Fruit fly (Drosophila melanogaster): Measurements from ENCODE around the gene CG3117.

The CG3117 gene

DNA sequence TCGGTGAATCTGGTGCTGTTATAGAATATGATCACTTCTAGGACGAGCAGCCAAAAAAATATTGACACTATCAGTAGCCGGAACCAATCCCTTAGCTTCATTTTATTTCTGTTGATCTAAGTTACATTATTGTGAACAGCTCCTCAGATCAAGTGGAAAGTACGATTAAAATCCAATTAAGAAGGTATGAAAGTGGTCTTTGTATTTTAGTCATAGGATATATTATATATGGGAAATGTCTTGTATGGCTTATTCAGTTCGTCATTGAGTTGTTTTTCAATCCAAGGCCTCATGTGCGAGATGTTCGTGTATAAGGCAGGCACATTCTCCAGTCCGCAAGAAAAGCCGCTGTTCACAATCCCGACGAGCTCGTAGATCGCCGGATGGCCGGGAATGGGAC, 2.6 kb downstream of the CG3117 start, which contains the start of gene CG18558:
Gene CG18558, minus strand, starts transcription at position 101 of the 400 bp plus-strand sequence.
- TF ChIP-seq pan (optimal IDR thresholded peaks at IDR 0.05), result no peak
- no peak for TF ChIP-seq usp (GFP tag; optimal IDR thresholded peaks at IDR 0.05)
- TF ChIP-seq psq (optimal IDR thresholded peaks at IDR 0.05), result no peak
- TF ChIP-seq Dll (optimal IDR thresholded peaks at IDR 0.05), result no peak
- TF ChIP-seq EcR (GFP tag; optimal IDR thresholded peaks at IDR 0.05), result no peak
- no peak for TF ChIP-seq CG8478 (optimal IDR thresholded peaks at IDR 0.05)

DNA sequence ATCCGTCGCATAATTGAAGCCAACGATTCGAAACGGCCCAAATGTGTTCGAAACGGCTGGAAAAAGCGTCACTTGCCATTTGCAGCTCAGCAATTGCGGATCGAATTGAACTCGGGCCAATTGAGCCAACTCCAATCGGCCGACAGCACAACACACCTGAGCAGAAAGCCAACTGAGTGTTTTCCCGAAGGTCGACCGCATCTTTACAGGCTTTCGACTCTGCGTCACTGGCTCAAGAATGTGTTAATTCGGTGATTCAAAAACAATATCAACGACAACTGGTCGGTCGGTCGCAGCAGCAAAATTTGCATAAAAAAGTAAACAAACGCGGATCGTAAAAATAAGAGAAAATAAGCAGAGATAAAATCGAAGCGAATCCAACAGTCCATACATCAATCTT, 6.7 kb downstream of the CG3117 start:
- TF ChIP-seq CG8478 (optimal IDR thresholded peaks at IDR 0.05) (no peak), EcR (GFP tag; optimal IDR thresholded peaks at IDR 0.05) (no peak), psq (optimal IDR thresholded peaks at IDR 0.05) (no peak)

DNA sequence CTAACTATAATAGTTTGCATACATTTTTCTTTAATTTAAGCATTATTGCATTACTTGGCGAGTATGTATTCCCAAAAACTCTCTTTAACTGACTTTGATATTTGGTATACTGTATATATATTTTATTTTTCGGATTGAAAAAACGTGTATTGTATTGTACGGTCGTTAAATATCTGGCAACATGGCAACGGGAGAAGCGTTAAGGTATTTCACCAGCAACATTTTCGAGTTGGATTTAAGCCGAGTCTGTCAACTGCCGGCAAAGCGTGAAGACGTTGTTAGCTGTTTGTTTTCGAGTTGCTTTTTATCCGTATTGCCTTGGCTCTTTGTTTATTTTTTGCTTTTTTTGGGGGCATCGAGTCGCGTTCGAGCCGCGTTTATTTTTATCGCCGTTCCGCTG, 7.2 kb downstream of the CG3117 start, which contains the start of gene CG2975:
Gene CG2975, plus strand, starts transcription at position 275 of the 400 bp plus-strand sequence.
- TF ChIP-seq CG8478 (optimal IDR thresholded peaks at IDR 0.05), result no peak
- no peak for TF ChIP-seq usp (GFP tag; optimal IDR thresholded peaks at IDR 0.05)
- TF ChIP-seq pan (optimal IDR thresholded peaks at IDR 0.05), result no peak
- TF ChIP-seq psq (optimal IDR thresholded peaks at IDR 0.05), result no peak
- TF ChIP-seq Dll (optimal IDR thresholded peaks at IDR 0.05), result no peak
- no peak for TF ChIP-seq EcR (GFP tag; optimal IDR thresholded peaks at IDR 0.05)

DNA sequence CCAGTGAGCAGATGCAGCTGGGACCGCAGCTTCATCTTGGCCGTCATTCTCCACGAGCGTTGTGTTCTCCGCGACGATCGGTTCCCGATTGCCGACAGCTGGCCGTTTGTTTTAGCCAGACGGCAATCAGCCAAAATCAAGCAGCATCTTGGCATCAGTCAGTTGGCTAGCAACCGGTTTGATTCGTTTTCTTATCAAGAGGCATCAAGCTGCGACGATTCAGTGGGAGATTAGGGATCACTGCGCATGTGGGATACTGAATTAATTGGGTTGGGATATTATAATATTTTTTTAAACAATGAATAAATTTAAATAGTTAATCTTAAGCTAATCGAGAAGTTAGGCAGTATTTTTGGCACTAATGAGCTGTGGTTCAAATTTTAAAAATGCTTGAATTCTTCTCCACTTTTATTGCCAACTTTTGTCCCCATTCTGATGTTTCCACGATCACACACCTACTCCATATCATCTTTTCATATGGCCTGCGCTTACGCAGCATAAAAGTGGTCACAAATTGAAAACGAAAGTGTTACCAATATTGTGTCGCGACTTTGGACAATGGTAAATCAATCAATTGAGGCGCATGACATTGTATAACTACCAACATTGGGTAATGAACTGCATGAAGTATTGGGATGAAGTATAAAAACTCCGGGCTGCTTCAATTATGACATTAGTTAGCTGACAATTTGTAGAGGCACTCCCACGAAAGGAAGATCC, 9.1 kb downstream of the CG3117 start, which contains the start of the genes CG3119 and Cpr23B:
Gene CG3119, minus strand, starts transcription at position 92 of the 720 bp plus-strand sequence.
Gene Cpr23B, plus strand, starts transcription at position 670 of the 720 bp plus-strand sequence.
- TF ChIP-seq Dll (optimal IDR thresholded peaks at IDR 0.05), result no peak
- TF ChIP-seq CG8478 (optimal IDR thresholded peaks at IDR 0.05), result no peak
- no peak for TF ChIP-seq EcR (GFP tag; optimal IDR thresholded peaks at IDR 0.05)
- TF ChIP-seq usp (GFP tag; optimal IDR thresholded peaks at IDR 0.05), result no peak
- no peak for TF ChIP-seq psq (optimal IDR thresholded peaks at IDR 0.05)
- no peak for TF ChIP-seq pan (optimal IDR thresholded peaks at IDR 0.05)

DNA sequence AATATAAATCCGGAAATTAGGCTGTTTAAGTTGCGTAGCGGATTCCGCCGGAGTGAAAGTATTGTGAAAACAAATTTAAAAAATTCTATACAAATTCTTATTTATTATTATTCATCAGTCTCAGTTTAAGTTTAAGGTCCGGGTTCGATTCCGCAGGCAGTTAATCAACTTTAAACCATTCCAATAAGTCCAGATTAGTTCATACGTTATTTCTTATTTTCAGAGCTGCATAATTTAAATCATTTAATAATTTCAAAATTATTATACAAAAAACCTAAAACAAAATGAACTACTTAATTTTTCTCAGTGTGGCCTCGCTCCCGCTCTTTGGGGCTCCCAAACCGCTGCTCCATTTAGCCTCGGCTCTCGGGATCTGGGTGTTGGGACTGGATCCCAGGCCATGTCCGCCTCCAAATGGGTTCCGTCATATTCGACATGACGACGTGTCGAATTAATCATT, 16.6 kb downstream of the CG3117 start:
- TF ChIP-seq pan (optimal IDR thresholded peaks at IDR 0.05), result no peak
- TF ChIP-seq Dll (optimal IDR thresholded peaks at IDR 0.05), result peak; percentile 36

DNA sequence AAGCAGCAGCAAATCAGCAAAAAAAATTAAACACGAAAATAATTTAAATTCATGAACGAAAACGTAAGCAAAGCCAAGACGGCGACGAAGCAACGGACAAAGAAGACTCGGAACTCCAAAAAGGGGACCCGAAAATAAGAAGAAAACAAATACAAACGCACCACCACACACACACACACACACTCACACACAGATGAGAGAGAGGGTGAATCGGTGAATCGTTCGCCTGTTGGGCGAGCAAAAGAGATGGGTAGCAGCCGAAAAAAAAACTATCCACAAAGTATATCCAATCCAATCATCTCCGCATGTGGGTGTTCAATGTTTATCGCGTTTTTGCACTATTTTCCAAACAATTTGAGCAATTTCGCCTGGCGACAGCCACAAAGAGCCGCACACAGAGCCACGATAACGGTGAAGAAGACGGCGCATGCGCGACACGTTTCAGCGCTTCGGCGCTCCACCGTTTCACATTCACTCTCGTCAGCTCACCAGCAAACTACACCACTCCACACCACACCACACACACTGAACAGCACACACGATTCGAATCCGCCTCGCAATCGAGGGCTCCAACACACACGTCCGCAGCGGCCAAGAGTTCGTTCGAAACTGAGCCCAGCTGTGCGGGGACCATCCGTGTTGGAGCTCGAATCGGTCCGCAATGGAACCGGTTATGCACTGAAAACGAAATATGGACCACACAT, 17.2 kb downstream of the CG3117 start, which contains the start of gene Duox:
Gene Duox, minus strand, starts transcription at position 612 of the 704 bp plus-strand sequence.
- no peak for TF ChIP-seq EcR (GFP tag; optimal IDR thresholded peaks at IDR 0.05)
- TF ChIP-seq CG8478 (optimal IDR thresholded peaks at IDR 0.05), result no peak
- no peak for TF ChIP-seq psq (optimal IDR thresholded peaks at IDR 0.05)
- TF ChIP-seq Dll (optimal IDR thresholded peaks at IDR 0.05), result no peak
- TF ChIP-seq usp (GFP tag; optimal IDR thresholded peaks at IDR 0.05), result no peak
- no peak for TF ChIP-seq pan (optimal IDR thresholded peaks at IDR 0.05)

DNA sequence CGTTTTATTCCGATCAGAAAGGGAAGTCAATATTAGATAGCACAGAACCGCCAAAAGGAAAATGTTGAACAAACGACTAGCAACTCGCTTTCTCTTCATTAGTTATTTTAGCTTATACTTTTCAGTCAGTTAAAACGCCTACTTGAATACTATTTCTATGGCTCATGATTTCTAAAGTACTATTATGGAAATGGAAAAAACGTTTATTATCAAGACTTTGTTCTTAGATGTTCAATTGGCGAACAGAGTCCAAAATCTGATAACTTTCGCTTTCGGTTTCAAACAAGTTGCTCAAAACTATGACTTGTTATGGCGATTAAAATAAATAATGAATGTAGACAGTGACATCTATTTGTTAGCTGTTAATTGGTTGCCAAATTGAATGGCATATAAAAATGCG, 21.6 kb downstream of the CG3117 start, which contains the start of gene CG3123:
Gene CG3123, minus strand, starts transcription at position 101 of the 400 bp plus-strand sequence.
- TF ChIP-seq CG8478 (optimal IDR thresholded peaks at IDR 0.05) (no peak), usp (GFP tag; optimal IDR thresholded peaks at IDR 0.05) (no peak), psq (optimal IDR thresholded peaks at IDR 0.05) (no peak), EcR (GFP tag; optimal IDR thresholded peaks at IDR 0.05) (no peak), pan (optimal IDR thresholded peaks at IDR 0.05) (no peak), Dll (optimal IDR thresholded peaks at IDR 0.05) (no peak)

DNA sequence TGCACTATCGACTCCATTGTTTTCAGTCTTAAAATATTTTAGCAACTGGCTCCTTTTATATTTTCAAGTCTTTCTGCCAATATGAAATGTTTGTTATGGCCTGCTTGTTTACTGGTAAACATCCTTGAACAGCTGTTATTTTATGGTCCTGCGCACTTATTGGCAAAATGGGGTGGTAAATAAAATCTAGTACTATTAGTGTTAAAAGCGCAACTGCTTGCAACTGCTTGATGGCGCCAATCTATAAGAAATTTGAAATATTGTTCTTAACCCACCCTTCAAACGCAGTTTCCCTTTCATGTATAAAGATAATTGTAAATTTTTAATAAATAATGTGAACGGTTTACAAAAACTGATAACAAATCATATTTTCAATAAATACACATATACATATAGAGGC, 31.3 kb downstream of the CG3117 start, which contains the start of gene G6P:
Gene G6P, minus strand, starts transcription at position 88 of the 400 bp plus-strand sequence.
- TF ChIP-seq CG8478 (optimal IDR thresholded peaks at IDR 0.05) (no peak), pan (optimal IDR thresholded peaks at IDR 0.05) (no peak), Dll (optimal IDR thresholded peaks at IDR 0.05) (no peak), usp (GFP tag; optimal IDR thresholded peaks at IDR 0.05) (no peak), psq (optimal IDR thresholded peaks at IDR 0.05) (no peak)

DNA sequence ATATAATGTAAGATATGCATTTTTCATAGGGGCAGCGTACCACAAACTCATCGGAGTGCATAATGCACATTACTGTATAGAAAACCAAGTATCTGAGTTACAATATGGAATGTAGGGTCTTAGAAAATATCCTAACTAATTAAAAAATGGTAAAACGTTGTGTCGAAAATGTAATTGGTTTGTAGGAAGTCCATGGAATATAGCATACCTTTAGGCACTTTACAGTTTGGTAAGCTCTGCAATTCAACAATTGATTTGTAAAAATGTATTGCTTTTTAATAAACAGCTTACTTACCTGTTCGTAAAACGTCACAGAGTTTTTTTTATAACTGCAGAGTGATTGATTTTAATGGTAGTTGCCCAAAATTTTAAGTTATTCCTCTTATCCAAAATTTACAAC, 34.9 kb downstream of the CG3117 start, which contains the start of gene CG2964:
Gene CG2964, plus strand, starts transcription at position 301 of the 400 bp plus-strand sequence.
- TF ChIP-seq psq (optimal IDR thresholded peaks at IDR 0.05) (no peak), Dll (optimal IDR thresholded peaks at IDR 0.05) (no peak), pan (optimal IDR thresholded peaks at IDR 0.05) (no peak), CG8478 (optimal IDR thresholded peaks at IDR 0.05) (no peak), EcR (GFP tag; optimal IDR thresholded peaks at IDR 0.05) (no peak), usp (GFP tag; optimal IDR thresholded peaks at IDR 0.05) (no peak)

DNA sequence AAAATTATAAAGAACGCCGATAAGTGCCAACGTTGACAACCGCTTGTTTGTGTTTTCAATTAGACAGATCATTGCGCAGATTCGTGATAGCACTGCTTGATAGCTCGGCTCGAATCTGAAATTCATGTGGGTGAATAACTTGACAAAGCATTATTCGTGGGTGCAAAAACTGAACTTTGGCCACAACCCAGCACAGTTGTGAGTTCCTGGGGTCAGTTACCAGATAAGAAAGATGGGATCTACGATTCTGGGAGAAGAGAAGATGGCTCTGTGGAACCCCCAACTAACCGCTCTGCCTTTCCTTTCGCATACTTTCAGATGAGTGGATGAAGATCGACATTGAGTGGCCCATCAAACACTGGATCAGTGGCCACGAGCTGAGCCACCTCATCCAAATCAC, 36.2 kb downstream of the CG3117 start:
- TF ChIP-seq CG8478 (optimal IDR thresholded peaks at IDR 0.05) (no peak), Dll (optimal IDR thresholded peaks at IDR 0.05) (no peak), usp (GFP tag; optimal IDR thresholded peaks at IDR 0.05) (no peak), pan (optimal IDR thresholded peaks at IDR 0.05) (no peak), psq (optimal IDR thresholded peaks at IDR 0.05) (no peak), EcR (GFP tag; optimal IDR thresholded peaks at IDR 0.05) (no peak)

DNA sequence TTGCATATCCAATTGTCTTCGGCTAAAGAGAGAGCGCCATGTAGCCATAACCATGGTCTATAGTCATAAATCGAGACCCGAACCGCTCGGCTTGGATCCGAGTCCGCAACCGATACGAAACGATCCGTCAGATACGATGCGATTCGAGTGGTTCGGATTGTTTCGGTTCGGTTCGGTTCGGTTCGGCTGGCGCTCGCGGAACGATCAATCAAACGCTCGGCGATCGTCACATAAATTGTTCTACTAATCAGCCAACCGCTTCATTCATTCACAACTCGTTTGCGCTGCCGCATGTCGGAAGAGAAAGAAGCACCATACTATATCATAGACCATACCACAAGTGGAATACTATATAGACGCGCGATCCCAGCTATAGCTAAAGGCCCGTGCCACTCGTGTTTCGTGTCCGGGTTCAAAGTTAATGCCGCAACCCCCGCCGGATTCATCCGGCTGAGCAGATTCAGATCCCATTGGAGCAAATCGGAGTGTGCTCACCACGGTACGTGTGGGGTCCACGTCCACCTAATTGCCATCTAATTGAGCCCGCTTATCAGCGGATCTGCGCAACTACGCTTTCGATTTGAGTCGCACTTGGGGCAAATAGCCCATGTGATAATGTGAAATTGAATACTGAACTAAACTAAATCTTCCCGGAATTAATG, 38.8 kb downstream of the CG3117 start:
- no peak for TF ChIP-seq CG8478 (optimal IDR thresholded peaks at IDR 0.05)
- TF ChIP-seq EcR (GFP tag; optimal IDR thresholded peaks at IDR 0.05), result no peak
- no peak for TF ChIP-seq psq (optimal IDR thresholded peaks at IDR 0.05)
- no peak for TF ChIP-seq pan (optimal IDR thresholded peaks at IDR 0.05)
- TF ChIP-seq Dll (optimal IDR thresholded peaks at IDR 0.05), result no peak
- TF ChIP-seq usp (GFP tag; optimal IDR thresholded peaks at IDR 0.05), result no peak

Data from whole organism.